Worm (Caenorhabditis elegans) whole organism, late embryonic: ENCODE measurements around the gene F26H11.4.
A peak's percentile ranks its signal among the peaks of the same experiment; 100 is the strongest.

ENCODE experiments used
- C08G9.2 ChIP-seq: sonication (generic microtip); optimal IDR thresholded peaks from 2 replicates; lab custom pipeline; 2016; ENCODE audit warnings: mild to moderate bottlenecking, missing genetic modification characterization, moderate library complexity, missing compliant biosample characterization
- C38D4.7 ChIP-seq: fragments of 200-800 bp; sonication (Bioruptor generic); optimal IDR thresholded peaks from 2 replicates; lab custom pipeline; 2018; ENCODE audit warnings: mild to moderate bottlenecking, missing genetic modification characterization, moderate library complexity, missing compliant biosample characterization
- K09A11.1 ChIP-seq: sonication (generic microtip); optimal IDR thresholded peaks from 2 replicates; lab custom pipeline; 2017; ENCODE audit warnings: antibody characterized with exemption, mild to moderate bottlenecking, missing genetic modification characterization, missing compliant biosample characterization; ENCODE audit not compliant: insufficient read depth
- T23F11.4 ChIP-seq: fragments of 200-800 bp; sonication (Bioruptor generic); optimal IDR thresholded peaks from 2 replicates; lab custom pipeline; 2018; ENCODE audit warnings: mild to moderate bottlenecking, missing genetic modification characterization, missing compliant biosample characterization
- Y22D7AL.16 ChIP-seq: sonication (generic microtip); optimal IDR thresholded peaks from 2 replicates; lab custom pipeline; 2016; ENCODE audit warnings: missing genetic modification characterization, missing compliant biosample characterization
- ahr-1 ChIP-seq: sonication (generic microtip); optimal IDR thresholded peaks from 2 replicates; lab custom pipeline; 2016; ENCODE audit warnings: missing genetic modification characterization, missing compliant biosample characterization
- ama-1 ChIP-seq: fragments of 150-350 bp; optimal IDR thresholded peaks from 2 replicates; lab custom pipeline; 2014
- ceh-14 ChIP-seq: sonication (generic microtip); optimal IDR thresholded peaks from 2 replicates; lab custom pipeline; 2016; ENCODE audit warnings: missing genotype, missing genetic modification characterization, missing compliant biosample characterization
- ceh-18 ChIP-seq: sonication (generic microtip); optimal IDR thresholded peaks from 2 replicates; lab custom pipeline; 2016; ENCODE audit warnings: missing genetic modification characterization, missing compliant biosample characterization
- ceh-2 ChIP-seq: sonication (generic microtip); optimal IDR thresholded peaks from 2 replicates; lab custom pipeline; 2016; ENCODE audit warnings: missing genotype, missing genetic modification characterization, missing compliant biosample characterization
- ceh-22 ChIP-seq: sonication (generic microtip); optimal IDR thresholded peaks from 2 replicates; lab custom pipeline; 2017; ENCODE audit warnings: missing biosample characterization, missing genetic modification characterization
- ceh-24 ChIP-seq: sonication (generic microtip); optimal IDR thresholded peaks from 2 replicates; lab custom pipeline; 2016; ENCODE audit warnings: mild to moderate bottlenecking, missing genetic modification characterization, missing compliant biosample characterization
- ceh-30 ChIP-seq: fragments of 150-350 bp; optimal IDR thresholded peaks from 2 replicates; lab custom pipeline; 2014; ENCODE audit warnings: missing biosample characterization, missing genetic modification characterization
- ceh-34 ChIP-seq: sonication (generic microtip); optimal IDR thresholded peaks from 2 replicates; lab custom pipeline; 2016; ENCODE audit warnings: mild to moderate bottlenecking, missing genetic modification characterization, missing compliant biosample characterization
- ceh-48 ChIP-seq: sonication (generic microtip); optimal IDR thresholded peaks from 2 replicates; lab custom pipeline; 2016; ENCODE audit warnings: missing genetic modification characterization, inconsistent platforms, missing compliant biosample characterization
- che-1 ChIP-seq: sonication (generic microtip); optimal IDR thresholded peaks from 2 replicates; lab custom pipeline; 2016; ENCODE audit warnings: mild to moderate bottlenecking, missing genetic modification characterization, missing compliant biosample characterization
- dmd-4 ChIP-seq: sonication (generic microtip); optimal IDR thresholded peaks from 2 replicates; lab custom pipeline; 2016; ENCODE audit warnings: borderline replicate concordance, missing genetic modification characterization, missing compliant biosample characterization
- dve-1 ChIP-seq: sonication (generic microtip); optimal IDR thresholded peaks from 2 replicates; lab custom pipeline; 2017; ENCODE audit warnings: antibody characterized with exemption, mild to moderate bottlenecking, missing genetic modification characterization, missing compliant biosample characterization
- elt-2 ChIP-seq: sonication (generic microtip); optimal IDR thresholded peaks from 2 replicates; lab custom pipeline; 2016; ENCODE audit warnings: missing genetic modification reagents, missing genetic modification characterization, missing compliant biosample characterization
- ets-4 ChIP-seq: sonication (generic microtip); optimal IDR thresholded peaks from 2 replicates; lab custom pipeline; 2016; ENCODE audit warnings: missing genetic modification characterization, missing compliant biosample characterization
- fax-1 ChIP-seq: sonication (generic microtip); optimal IDR thresholded peaks from 2 replicates; lab custom pipeline; 2016; ENCODE audit warnings: missing genotype, missing genetic modification characterization, missing compliant biosample characterization
- fkh-10 ChIP-seq: fragments of 150-350 bp; optimal IDR thresholded peaks from 2 replicates; lab custom pipeline; 2014; ENCODE audit warnings: missing biosample characterization, missing genetic modification reagents, missing genetic modification characterization
- fkh-6 ChIP-seq: sonication (generic microtip); optimal IDR thresholded peaks from 2 replicates; lab custom pipeline; 2016; ENCODE audit warnings: missing genetic modification characterization, missing compliant biosample characterization
- gmeb-2 ChIP-seq: sonication (generic microtip); optimal IDR thresholded peaks from 2 replicates; lab custom pipeline; 2016; ENCODE audit warnings: missing genetic modification characterization, inconsistent platforms, missing compliant biosample characterization
- hlh-15 ChIP-seq: sonication (generic microtip); optimal IDR thresholded peaks from 2 replicates; lab custom pipeline; 2016; ENCODE audit warnings: missing genetic modification characterization, missing compliant biosample characterization
- hlh-30 ChIP-seq: sonication (generic microtip); optimal IDR thresholded peaks from 2 replicates; lab custom pipeline; 2017; ENCODE audit warnings: antibody characterized with exemption, missing genetic modification characterization, missing compliant biosample characterization; ENCODE audit not compliant: insufficient read depth
- hlh-6 ChIP-seq: sonication (generic microtip); optimal IDR thresholded peaks from 2 replicates; lab custom pipeline; 2016; ENCODE audit warnings: missing genotype, missing genetic modification characterization, missing compliant biosample characterization
- lim-6 ChIP-seq: sonication (generic microtip); optimal IDR thresholded peaks from 2 replicates; lab custom pipeline; 2016; ENCODE audit warnings: missing genetic modification characterization, missing compliant biosample characterization
- lin-11 ChIP-seq: fragments of 200-800 bp; sonication (Bioruptor generic); optimal IDR thresholded peaks from 2 replicates; lab custom pipeline; 2018; ENCODE audit warnings: mild to moderate bottlenecking, missing genetic modification characterization, missing compliant biosample characterization
- mec-3 ChIP-seq: sonication (generic microtip); optimal IDR thresholded peaks from 2 replicates; lab custom pipeline; 2016; ENCODE audit warnings: borderline replicate concordance, missing genetic modification characterization, missing compliant biosample characterization
- nfya-1 ChIP-seq: sonication (generic microtip); optimal IDR thresholded peaks from 2 replicates; lab custom pipeline; 2017; ENCODE audit warnings: missing genetic modification characterization, mild to moderate bottlenecking, missing compliant biosample characterization, antibody characterized with exemption, moderate library complexity
- nhr-11 ChIP-seq: fragments of 150-350 bp; optimal IDR thresholded peaks from 2 replicates; lab custom pipeline; 2014; ENCODE audit warnings: missing biosample characterization, missing genetic modification characterization
- pag-3 ChIP-seq: sonication (generic microtip); optimal IDR thresholded peaks from 2 replicates; lab custom pipeline; 2016; ENCODE audit warnings: missing compliant biosample characterization, missing genetic modification characterization, borderline replicate concordance
- pat-9 ChIP-seq: fragments of 200-800 bp; sonication (Bioruptor generic); optimal IDR thresholded peaks from 2 replicates; lab custom pipeline; 2018; ENCODE audit warnings: mild to moderate bottlenecking, missing genetic modification characterization, moderate library complexity, missing compliant biosample characterization
- pax-1 ChIP-seq: fragments of 150-350 bp; optimal IDR thresholded peaks from 2 replicates; lab custom pipeline; 2014; ENCODE audit warnings: missing biosample characterization, missing genetic modification characterization
- pha-2 ChIP-seq: sonication (generic microtip); optimal IDR thresholded peaks from 2 replicates; lab custom pipeline; 2017; ENCODE audit warnings: mild to moderate bottlenecking, missing genetic modification characterization, missing compliant biosample characterization
- pha-4 ChIP-seq: fragments of 150-350 bp; optimal IDR thresholded peaks from 2 replicates; lab custom pipeline; 2018; ENCODE audit warnings: missing biosample characterization, missing genetic modification reagents, missing genetic modification characterization
- pqm-1 ChIP-seq: sonication (generic microtip); optimal IDR thresholded peaks from 2 replicates; lab custom pipeline; 2016; ENCODE audit warnings: missing genetic modification characterization, missing compliant biosample characterization
- ref-2 ChIP-seq: sonication (generic microtip); optimal IDR thresholded peaks from 2 replicates; lab custom pipeline; 2016; ENCODE audit warnings: missing genetic modification characterization, missing compliant biosample characterization
- rnt-1 ChIP-seq: sonication (generic microtip); optimal IDR thresholded peaks from 2 replicates; lab custom pipeline; 2016; ENCODE audit warnings: missing genetic modification characterization, missing compliant biosample characterization
- sdc-2 ChIP-seq: sonication (generic microtip); optimal IDR thresholded peaks from 2 replicates; lab custom pipeline; 2016; ENCODE audit warnings: missing genotype, missing genetic modification characterization, missing compliant biosample characterization
- sox-4 ChIP-seq: sonication (generic microtip); optimal IDR thresholded peaks from 2 replicates; lab custom pipeline; 2017; ENCODE audit warnings: mild to moderate bottlenecking, missing genetic modification characterization, inconsistent platforms, missing compliant biosample characterization
- syd-9 ChIP-seq: sonication (generic microtip); optimal IDR thresholded peaks from 2 replicates; lab custom pipeline; 2016; ENCODE audit warnings: mild to moderate bottlenecking, missing genetic modification characterization, moderate library complexity, missing compliant biosample characterization
- tbx-2 ChIP-seq: sonication (generic microtip); optimal IDR thresholded peaks from 2 replicates; lab custom pipeline; 2016; ENCODE audit warnings: missing genetic modification characterization, missing compliant biosample characterization
- tbx-7 ChIP-seq: sonication (generic microtip); optimal IDR thresholded peaks from 2 replicates; lab custom pipeline; 2016; ENCODE audit warnings: missing genotype, missing genetic modification characterization, missing compliant biosample characterization
- unc-42 ChIP-seq: sonication (generic microtip); optimal IDR thresholded peaks from 2 replicates; lab custom pipeline; 2016; ENCODE audit warnings: missing genotype, missing genetic modification characterization, missing compliant biosample characterization
- unc-55 ChIP-seq: sonication (generic microtip); optimal IDR thresholded peaks from 2 replicates; lab custom pipeline; 2017; ENCODE audit warnings: missing biosample characterization, missing genetic modification reagents, missing genetic modification characterization
- unc-86 ChIP-seq: sonication (generic microtip); optimal IDR thresholded peaks from 2 replicates; lab custom pipeline; 2016; ENCODE audit warnings: missing genetic modification characterization, missing compliant biosample characterization

The F26H11.4 gene

ce11 chrII:14383644-14384043 lies 24.8 kb upstream of the F26H11.4 start, which contains the start of gene mes-2 (continued):
- peak; percentile 0 for TF ChIP-seq che-1 (tag; lab: Kevin White, UChicago)
- TF ChIP-seq unc-55 (GFP tag; lab: Kevin White, UChicago): peak; percentile 13
- TF ChIP-seq C38D4.7: no peak
- TF ChIP-seq pag-3 (tag; lab: Kevin White, UChicago): no peak
- TF ChIP-seq hlh-30 (tag; lab: Kevin White, UChicago): no peak
- TF ChIP-seq ceh-14: no peak
- no peak for TF ChIP-seq lim-6 (tag; lab: Kevin White, UChicago)
- no peak for TF ChIP-seq ceh-48 (tag; lab: Kevin White, UChicago)
- TF ChIP-seq elt-2 (tag; lab: Kevin White, UChicago): peak; percentile 12
- TF ChIP-seq fax-1 (tag; lab: Kevin White, UChicago): no peak
- no peak for TF ChIP-seq pha-4 (tag; lab: Kevin White, UChicago)
- TF ChIP-seq pqm-1: no peak
- TF ChIP-seq ref-2: no peak
- TF ChIP-seq ceh-24 (tag; lab: Kevin White, UChicago): no peak
- peak; percentile 27 for TF ChIP-seq tbx-2 (tag; lab: Kevin White, UChicago)
- TF ChIP-seq ceh-22 (tag; lab: Kevin White, UChicago): no peak
- no peak for TF ChIP-seq fkh-6 (tag; lab: Kevin White, UChicago)
- TF ChIP-seq dmd-4: no peak
- TF ChIP-seq ceh-18 (tag; lab: Kevin White, UChicago): no peak
- TF ChIP-seq mec-3 (tag; lab: Kevin White, UChicago): no peak
- no peak for TF ChIP-seq pat-9 (tag; lab: Kevin White, UChicago)
- TF ChIP-seq Y22D7AL.16: no peak
- no peak for TF ChIP-seq pha-2
- peak; percentile 11 for TF ChIP-seq ceh-30 (tag; lab: Kevin White, UChicago)
- peak; percentile 30 for TF ChIP-seq nfya-1 (tag; lab: Kevin White, UChicago)
- TF ChIP-seq pax-1: no peak
- no peak for TF ChIP-seq ama-1 (lab: Kevin White, UChicago)
- TF ChIP-seq unc-86 (tag; lab: Kevin White, UChicago): no peak
- TF ChIP-seq nhr-11 (tag; lab: Kevin White, UChicago): no peak
- no peak for TF ChIP-seq hlh-6
- TF ChIP-seq gmeb-2 (tag; lab: Kevin White, UChicago): no peak
- TF ChIP-seq rnt-1 (tag; lab: Kevin White, UChicago): no peak
- no peak for TF ChIP-seq C08G9.2 (tag; lab: Kevin White, UChicago)
- TF ChIP-seq unc-42 (tag; lab: Kevin White, UChicago): peak; percentile 47
- TF ChIP-seq dve-1 (tag; lab: Kevin White, UChicago): peak; percentile 33
- no peak for TF ChIP-seq ceh-2 (tag; lab: Kevin White, UChicago)
- TF ChIP-seq ahr-1: no peak
- TF ChIP-seq ceh-34 (tag; lab: Kevin White, UChicago): no peak
- TF ChIP-seq, all 69 proteins: peak for 9

DNA sequence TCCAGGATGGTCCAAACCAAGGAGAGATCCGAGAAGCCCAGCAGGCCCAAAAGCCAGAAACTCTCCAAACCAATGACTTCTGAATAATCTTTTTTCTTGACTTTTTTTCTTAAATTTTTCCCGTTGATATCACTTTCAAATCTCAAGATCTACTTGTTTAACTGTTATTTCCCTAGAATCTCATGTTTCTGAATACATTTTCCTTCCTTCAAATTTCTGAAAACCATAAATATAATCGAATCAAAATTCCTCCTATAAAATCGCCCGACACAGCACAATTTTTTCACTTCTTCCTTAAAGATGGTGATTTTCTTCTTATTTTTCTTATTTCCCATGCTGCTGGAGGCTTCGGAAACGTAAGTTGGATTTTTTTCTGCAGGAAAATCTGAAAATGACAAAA lies 20.2 kb upstream of the F26H11.4 start, which contains the start of gene F26H11.8:
Gene F26H11.8, plus strand, starts transcription at position 301 of the 400 bp plus-strand sequence.
- TF ChIP-seq syd-9 (no peak), pha-2 (no peak), pag-3 (tag; lab: Kevin White, UChicago) (no peak), fkh-10 (no peak), K09A11.1 (no peak), lin-11 (tag; lab: Kevin White, UChicago) (no peak), tbx-7 (tag; lab: Kevin White, UChicago) (no peak), ets-4 (tag; lab: Kevin White, UChicago) (no peak), sdc-2 (tag; lab: Kevin White, UChicago) (no peak), pqm-1 (no peak), T23F11.4 (GFP tag; lab: Kevin White, UChicago) (no peak), hlh-15 (no peak), sox-4 (tag; lab: Kevin White, UChicago) (no peak)
